Worm (Caenorhabditis elegans): ENCODE results near the gene Y67H2A.10.

DNA sequence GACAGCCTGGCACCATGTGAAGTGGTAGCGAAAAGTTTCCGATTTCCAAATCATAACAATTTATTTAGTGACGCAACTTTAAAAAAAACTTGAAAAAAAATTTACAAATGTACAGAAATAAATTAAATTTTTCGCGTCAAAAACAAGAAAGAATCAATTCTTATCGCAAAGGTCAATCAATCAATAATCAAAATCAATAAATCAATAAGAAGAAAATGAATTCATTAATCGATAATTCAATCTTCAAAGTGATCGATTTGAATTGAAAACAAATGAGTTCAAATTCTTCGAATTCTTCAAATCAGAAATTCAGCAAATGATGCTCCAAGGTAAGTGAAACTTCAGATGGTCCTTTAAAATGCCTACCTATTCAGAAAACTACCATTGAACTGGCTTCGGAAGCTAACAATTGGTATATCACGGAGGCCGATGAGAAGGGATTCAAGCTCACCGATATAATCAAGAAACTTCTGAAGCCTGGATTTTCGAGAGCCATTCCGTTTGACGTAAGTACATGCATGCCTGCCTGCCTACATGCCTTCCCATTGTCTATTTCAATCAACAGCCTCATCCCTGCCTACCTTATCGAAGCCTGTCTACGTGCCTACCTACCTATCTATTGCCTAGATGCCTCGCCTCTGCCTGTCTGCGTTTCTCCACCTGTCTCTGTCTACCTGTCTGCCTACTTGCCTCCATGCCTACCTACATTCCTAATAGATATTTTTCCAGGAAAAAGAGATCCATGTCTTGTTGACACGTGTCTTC lies 30.8 kb upstream of the Y67H2A.10 start:
- TF ChIP-seq tbx-11 (GFP tag; IDR thresholded peaks at IDR 0.05) (no peak), scrt-1 (GFP tag; IDR thresholded peaks at IDR 0.05) (no peak), ama-1 (optimal IDR thresholded peaks at IDR 0.05) (no peak), ceh-13 (GFP tag; optimal IDR thresholded peaks at IDR 0.05) (no peak), tbx-37 (GFP tag; conservative IDR thresholded peaks at IDR 0.05) (no peak), ets-7 (tag; optimal IDR thresholded peaks at IDR 0.05) (no peak), F13C5.2 (tag; optimal IDR thresholded peaks at IDR 0.05) (no peak), hmbx-1 (tag; optimal IDR thresholded peaks at IDR 0.05) (no peak), flt-1 (GFP tag; IDR thresholded peaks at IDR 0.05) (no peak)
